Worm (Caenorhabditis elegans) whole organism, L3 larva: ENCODE results near the gene sto-6.

Source experiments
- R02D3.7 ChIP-seq: fragments of 150-350 bp; optimal IDR thresholded peaks from 2 replicates; lab custom pipeline; 2014; ENCODE audit warnings: missing biosample characterization, missing genetic modification characterization
- ZK546.5 ChIP-seq: sonication (generic microtip); optimal IDR thresholded peaks from 2 replicates; lab custom pipeline; 2017; ENCODE audit warnings: missing biosample characterization, missing genetic modification characterization
- aly-2 ChIP-seq: fragments of 150-350 bp; optimal IDR thresholded peaks from 2 replicates; lab custom pipeline; 2014; ENCODE audit warnings: missing biosample characterization, missing genetic modification characterization
- ama-1 ChIP-seq: fragments of 150-350 bp; optimal IDR thresholded peaks from 2 replicates; lab custom pipeline; 2018
- ceh-9 ChIP-seq: sonication (generic microtip); optimal IDR thresholded peaks from 2 replicates; lab custom pipeline; 2018; ENCODE audit warnings: missing biosample characterization, missing genetic modification characterization
- daf-12 ChIP-seq: fragments of 150-350 bp; optimal IDR thresholded peaks from 2 replicates; lab custom pipeline; 2014; ENCODE audit warnings: missing biosample characterization, missing genetic modification reagents, missing genetic modification characterization
- egl-27 ChIP-seq: sonication (generic microtip); optimal IDR thresholded peaks from 4 replicates; lab custom pipeline; 2017; ENCODE audit warnings: missing biosample characterization, missing genetic modification reagents, missing genetic modification characterization
- elt-1 ChIP-seq: fragments of 150-350 bp; optimal IDR thresholded peaks from 2 replicates; lab custom pipeline; 2014; ENCODE audit warnings: missing biosample characterization, missing genetic modification characterization
- elt-2 ChIP-seq: sonication (generic microtip); optimal IDR thresholded peaks from 2 replicates; lab custom pipeline; 2016; ENCODE audit warnings: missing genetic modification reagents, mild to moderate bottlenecking, missing genetic modification characterization, missing compliant biosample characterization
- elt-3 ChIP-seq, 3 experiments: fragments of 150-350 bp in 1 of 3; sonication (generic microtip) in 2 of 3; optimal IDR thresholded peaks; 2 replicates in 2 of 3; 4 replicates in 1 of 3; lab custom pipeline; 2014 to 2017; ENCODE audit warnings: missing biosample characterization in 3 of 3, missing genetic modification characterization in 3 of 3
- fkh-10 ChIP-seq: sonication (generic microtip); optimal IDR thresholded peaks from 2 replicates; lab custom pipeline; 2017; ENCODE audit warnings: missing biosample characterization, missing genetic modification reagents, missing genetic modification characterization
- fos-1 ChIP-seq: fragments of 150-350 bp; optimal IDR thresholded peaks from 2 replicates; lab custom pipeline; 2014; ENCODE audit warnings: missing biosample characterization, missing genetic modification characterization
- hmg-11 ChIP-seq: sonication (generic microtip); optimal IDR thresholded peaks from 2 replicates; lab custom pipeline; 2016; ENCODE audit warnings: missing genetic modification characterization, missing compliant biosample characterization
- jun-1 ChIP-seq: fragments of 150-350 bp; optimal IDR thresholded peaks from 2 replicates; lab custom pipeline; 2014; ENCODE audit warnings: missing biosample characterization, missing genetic modification reagents, missing genetic modification characterization
- lin-15B ChIP-seq: fragments of 150-350 bp; optimal IDR thresholded peaks from 2 replicates; lab custom pipeline; 2014; ENCODE audit warnings: missing biosample characterization, missing genetic modification characterization
- lin-39 ChIP-seq: fragments of 150-350 bp; optimal IDR thresholded peaks from 2 replicates; lab custom pipeline; 2018; ENCODE audit warnings: missing biosample characterization, missing genetic modification reagents, missing genetic modification characterization
- lsy-12 ChIP-seq: sonication (generic microtip); optimal IDR thresholded peaks from 2 replicates; lab custom pipeline; 2016; ENCODE audit warnings: mild to moderate bottlenecking, missing genetic modification characterization, missing compliant biosample characterization
- mdl-1 ChIP-seq: fragments of 150-350 bp; optimal IDR thresholded peaks from 2 replicates; lab custom pipeline; 2014; ENCODE audit warnings: missing biosample characterization, missing genetic modification characterization
- mml-1 ChIP-seq: fragments of 150-350 bp; sonication (generic microtip); optimal IDR thresholded peaks from 3 replicates; lab custom pipeline; 2014; ENCODE audit warnings: missing biosample characterization, missing genetic modification characterization
- nhr-12 ChIP-seq: fragments of 150-350 bp; optimal IDR thresholded peaks from 2 replicates; lab custom pipeline; 2014; ENCODE audit warnings: missing biosample characterization, missing genetic modification characterization
- nhr-23 ChIP-seq: fragments of 150-350 bp; optimal IDR thresholded peaks from 2 replicates; lab custom pipeline; 2014; ENCODE audit warnings: missing biosample characterization, missing genetic modification reagents, missing genetic modification characterization
- nhr-237 ChIP-seq: fragments of 150-350 bp; optimal IDR thresholded peaks from 2 replicates; lab custom pipeline; 2014; ENCODE audit warnings: missing biosample characterization, missing genetic modification characterization
- nhr-28 ChIP-seq: fragments of 150-350 bp; optimal IDR thresholded peaks from 2 replicates; lab custom pipeline; 2014; ENCODE audit warnings: missing biosample characterization, missing genetic modification characterization
- nhr-43 ChIP-seq: sonication (generic microtip); optimal IDR thresholded peaks from 2 replicates; lab custom pipeline; 2016; ENCODE audit warnings: mild to moderate bottlenecking, missing genetic modification characterization, missing compliant biosample characterization; ENCODE audit not compliant: poor library complexity, severe bottlenecking
- nhr-67 ChIP-seq: fragments of 150-350 bp; optimal IDR thresholded peaks from 2 replicates; lab custom pipeline; 2014; ENCODE audit warnings: missing biosample characterization, missing genetic modification characterization
- nhr-77 ChIP-seq: fragments of 150-350 bp; optimal IDR thresholded peaks from 2 replicates; lab custom pipeline; 2014; ENCODE audit warnings: missing biosample characterization, missing genetic modification characterization
- pha-4 ChIP-seq: fragments of 150-350 bp; optimal IDR thresholded peaks from 2 replicates; lab custom pipeline; 2014; ENCODE audit warnings: missing biosample characterization, missing genetic modification reagents, missing genetic modification characterization
- pqm-1 ChIP-seq: fragments of 150-350 bp; optimal IDR thresholded peaks from 2 replicates; lab custom pipeline; 2017; ENCODE audit warnings: missing biosample characterization, missing genetic modification characterization, inconsistent platforms
- sea-2 ChIP-seq: fragments of 150-350 bp; sonication (generic microtip); optimal IDR thresholded peaks from 4 replicates; lab custom pipeline; 2014; ENCODE audit warnings: missing biosample characterization, missing genetic modification reagents, missing genetic modification characterization
- skn-1 ChIP-seq: fragments of 150-350 bp; optimal IDR thresholded peaks from 2 replicates; lab custom pipeline; 2014; ENCODE audit warnings: missing biosample characterization, missing genetic modification characterization
- snpc-4 ChIP-seq: fragments of 150-350 bp; optimal IDR thresholded peaks from 2 replicates; lab custom pipeline; 2014; ENCODE audit warnings: missing biosample characterization, missing genetic modification characterization
- unc-62 ChIP-seq: fragments of 150-350 bp; sonication (generic microtip); optimal IDR thresholded peaks from 4 replicates; lab custom pipeline; 2014; ENCODE audit warnings: missing biosample characterization, missing genetic modification reagents, missing genetic modification characterization
- zag-1 ChIP-seq: fragments of 150-350 bp; optimal IDR thresholded peaks from 2 replicates; lab custom pipeline; 2014; ENCODE audit warnings: missing biosample characterization, missing genetic modification characterization
- ztf-11 ChIP-seq: fragments of 150-350 bp; optimal IDR thresholded peaks from 2 replicates; lab custom pipeline; 2014; ENCODE audit warnings: missing biosample characterization, missing genetic modification characterization
- ztf-4 ChIP-seq: fragments of 150-350 bp; optimal IDR thresholded peaks from 2 replicates; lab custom pipeline; 2014; ENCODE audit warnings: missing biosample characterization, missing genetic modification characterization

The sto-6 gene

DNA sequence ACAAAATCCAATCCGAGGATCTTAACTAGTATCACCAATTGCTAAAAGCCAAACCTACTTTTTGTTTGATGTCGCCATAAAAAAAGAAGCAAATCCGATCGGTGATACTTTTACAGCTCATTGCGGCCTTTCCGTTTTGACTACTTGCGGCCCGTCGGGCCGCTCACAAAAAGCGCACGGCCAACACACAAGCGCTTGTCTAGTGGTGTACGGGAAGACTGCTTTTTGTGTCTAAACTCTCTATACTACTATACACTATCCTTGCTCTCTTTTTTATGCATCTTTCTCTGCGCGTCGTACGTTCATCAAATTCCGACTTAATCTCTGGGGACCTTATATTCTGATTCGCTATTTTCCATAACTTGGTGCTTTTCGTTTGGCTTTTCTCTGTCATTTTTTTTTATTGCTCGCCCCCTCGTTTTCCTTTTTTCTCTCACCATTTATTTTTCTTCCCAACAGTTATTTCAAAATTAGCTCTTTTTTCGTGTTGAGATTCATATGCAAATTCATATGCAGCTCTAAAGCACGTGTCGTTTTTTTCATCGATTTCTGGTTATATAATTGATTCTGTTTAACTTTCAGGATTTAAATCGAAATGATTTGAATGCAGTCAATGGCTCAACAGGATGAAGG, 34.5 kb downstream of the sto-6 start, which contains the start of gene noca-2 (continued):
- no peak for TF ChIP-seq ztf-11 (tag; lab: Kevin White, UChicago)
- TF ChIP-seq ceh-9: no peak
- TF ChIP-seq fkh-10 (GFP tag; lab: Kevin White, UChicago): no peak
- TF ChIP-seq zag-1: no peak
- TF ChIP-seq skn-1 (tag; lab: Kevin White, UChicago): no peak
- no peak for TF ChIP-seq sea-2
- TF ChIP-seq R02D3.7 (tag; lab: Kevin White, UChicago): no peak
- TF ChIP-seq lsy-12 (tag; lab: Kevin White, UChicago): no peak
- TF ChIP-seq mdl-1 (tag; lab: Kevin White, UChicago): no peak
- TF ChIP-seq ZK546.5 (tag; lab: Kevin White, UChicago): no peak
- no peak for TF ChIP-seq aly-2 (tag; lab: Kevin White, UChicago)
- TF ChIP-seq unc-62 (GFP tag; lab: Kevin White, UChicago): peak; percentile 2
- no peak for TF ChIP-seq ztf-4 (tag; lab: Kevin White, UChicago)
- TF ChIP-seq nhr-77 (tag; lab: Kevin White, UChicago): no peak
- TF ChIP-seq nhr-43 (tag; lab: Kevin White, UChicago): no peak
- no peak for TF ChIP-seq elt-3 (tag; optimal IDR thresholded peaks at IDR 0.05; lab: Kevin White, UChicago)
- TF ChIP-seq, all 47 proteins: peak for 7

DNA sequence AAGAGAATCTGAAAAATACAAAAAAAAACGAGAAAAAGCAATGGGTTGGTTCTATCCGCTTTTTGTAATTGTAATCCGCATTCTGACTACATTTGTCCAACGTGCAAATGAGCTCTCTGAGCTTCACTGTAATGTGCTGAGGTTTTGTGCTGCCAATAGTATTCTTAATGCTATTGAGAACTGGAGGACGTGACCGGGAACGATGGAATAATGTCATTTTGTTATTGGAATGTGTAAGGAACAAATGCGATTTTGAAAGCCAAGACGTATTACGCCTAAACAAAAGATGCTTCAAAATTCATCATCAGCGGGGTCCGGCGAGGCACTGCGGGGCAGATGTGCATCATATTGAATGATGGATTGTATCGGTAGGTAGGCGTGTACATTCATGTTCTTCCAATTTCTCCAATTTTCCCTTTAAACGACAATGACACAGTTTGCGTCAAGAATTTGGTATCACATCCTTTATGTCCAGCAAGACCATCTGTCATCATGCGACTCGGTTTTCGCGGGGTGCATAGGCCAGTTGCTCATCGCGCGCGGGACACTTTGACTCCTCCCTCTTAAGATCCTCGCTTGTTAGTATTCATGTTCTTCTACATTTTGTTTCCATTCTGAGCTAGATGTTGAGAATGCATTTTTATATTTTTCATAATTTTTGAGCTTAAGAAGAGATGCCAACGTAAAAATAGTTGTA, 41.0 kb downstream of the sto-6 start:
- TF ChIP-seq nhr-77 (tag; lab: Kevin White, UChicago) (no peak), mdl-1 (tag; lab: Kevin White, UChicago) (no peak), hmg-11 (tag; lab: Kevin White, UChicago) (no peak), mml-1 (tag; lab: Kevin White, UChicago) (no peak), lin-15B (tag; lab: Kevin White, UChicago) (no peak)
- TF ChIP-seq, all 47 proteins: peak for 0

DNA sequence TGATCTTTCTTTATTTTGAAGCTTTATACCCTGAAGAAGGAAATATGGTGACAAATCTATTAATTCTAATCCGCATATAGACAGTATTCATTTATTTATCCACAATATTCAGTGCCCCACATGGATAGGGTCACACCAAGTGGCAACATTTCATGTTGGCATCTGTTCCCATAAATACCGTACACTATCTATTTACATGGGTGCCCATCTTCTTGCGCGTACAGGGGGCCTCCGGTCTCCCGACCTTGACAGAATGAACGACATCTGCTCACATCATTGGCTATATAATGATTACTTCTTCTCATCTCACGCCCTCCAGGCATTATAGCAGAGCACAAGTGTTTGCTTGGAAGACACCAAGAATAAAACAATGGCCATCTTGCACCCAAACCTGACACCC, 43.4 kb downstream of the sto-6 start:
- TF ChIP-seq daf-12: no peak
- no peak for TF ChIP-seq lin-39 (tag; lab: Kevin White, UChicago)
- TF ChIP-seq aly-2 (tag; lab: Kevin White, UChicago): no peak
- no peak for TF ChIP-seq nhr-67 (tag; lab: Kevin White, UChicago)
- no peak for TF ChIP-seq unc-62 (GFP tag; lab: Kevin White, UChicago)
- no peak for TF ChIP-seq nhr-28 (tag; lab: Kevin White, UChicago)
- TF ChIP-seq nhr-12 (tag; lab: Kevin White, UChicago): no peak
- TF ChIP-seq pqm-1 (tag; lab: Kevin White, UChicago): no peak
- no peak for TF ChIP-seq jun-1 (tag; lab: Kevin White, UChicago)
- TF ChIP-seq elt-1 (tag; lab: Kevin White, UChicago): no peak
- no peak for TF ChIP-seq hmg-11 (tag; lab: Kevin White, UChicago)
- TF ChIP-seq elt-2 (tag; lab: Kevin White, UChicago): no peak
- no peak for TF ChIP-seq snpc-4
- no peak for TF ChIP-seq fos-1 (tag; lab: Kevin White, UChicago)
- TF ChIP-seq fkh-10 (GFP tag; lab: Kevin White, UChicago): no peak
- no peak for TF ChIP-seq ama-1 (lab: Kevin White, UChicago)
- no peak for TF ChIP-seq egl-27 (tag; lab: Kevin White, UChicago)
- no peak for TF ChIP-seq nhr-237 (tag; lab: Kevin White, UChicago)
- no peak for TF ChIP-seq elt-3 (tag; optimal IDR thresholded peaks at IDR 0.05; lab: Kevin White, UChicago)
- TF ChIP-seq nhr-23 (tag; lab: Kevin White, UChicago): no peak

DNA sequence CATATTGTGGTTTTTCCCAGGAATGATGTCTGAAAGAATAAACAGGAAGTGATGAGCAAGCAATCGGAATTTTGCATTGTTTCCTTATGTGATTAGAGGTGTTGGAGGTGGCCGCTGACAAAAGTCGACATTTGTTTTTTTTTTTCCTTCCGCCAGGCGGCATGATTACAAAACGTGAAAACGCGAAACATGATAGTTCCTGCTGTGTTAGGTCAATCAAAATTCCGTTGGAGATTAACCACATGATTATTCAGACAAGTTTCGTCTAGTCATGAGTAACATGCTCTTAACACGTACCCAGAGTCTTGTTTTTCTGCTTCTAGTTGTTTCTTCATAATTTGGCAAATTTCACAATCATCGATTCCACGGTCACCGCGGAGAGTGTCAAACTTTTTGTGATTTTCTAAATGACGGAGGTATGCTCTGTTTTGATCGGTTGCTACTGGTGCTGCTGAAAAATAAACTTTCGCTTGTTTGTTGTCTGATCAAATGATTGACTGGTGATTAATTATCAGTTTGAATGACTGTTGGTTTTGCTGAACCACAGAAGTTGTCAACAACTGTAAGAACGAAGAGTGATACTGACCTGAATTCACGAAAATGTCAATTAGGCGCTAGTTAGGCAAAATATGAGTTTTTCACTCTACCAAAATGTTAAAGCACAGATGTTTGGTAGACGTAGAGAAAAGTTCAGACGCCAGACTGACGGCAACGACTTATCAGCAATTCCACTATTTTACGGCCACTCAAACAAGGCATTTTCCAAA, 47.2 kb downstream of the sto-6 start:
- TF ChIP-seq elt-2 (tag; lab: Kevin White, UChicago) (peak; percentile 65), R02D3.7 (tag; lab: Kevin White, UChicago) (no peak), pha-4 (peak; percentile 33)
